Worm (Caenorhabditis elegans) whole organism, midembryonic: ENCODE measurements around the gene unc-80.

Experiments used
- T22C8.4 ChIP-seq: fragments of 200-800 bp; sonication (Bioruptor generic); IDR thresholded peaks from 2 replicates; pipeline ENCODE4 v1.3.6; 2022; ENCODE audit warnings: missing genetic modification characterization, missing compliant biosample characterization
- cog-1 ChIP-seq: sonication (generic microtip); optimal IDR thresholded peaks from 2 replicates; lab custom pipeline; 2016; ENCODE audit warnings: missing genetic modification characterization, missing compliant biosample characterization
- flt-1 ChIP-seq: fragments of 200-800 bp; sonication (Bioruptor generic); IDR thresholded peaks from 2 replicates; pipeline ENCODE4 v1.3.6; 2022; ENCODE audit warnings: missing genetic modification characterization, missing compliant biosample characterization

DNA sequence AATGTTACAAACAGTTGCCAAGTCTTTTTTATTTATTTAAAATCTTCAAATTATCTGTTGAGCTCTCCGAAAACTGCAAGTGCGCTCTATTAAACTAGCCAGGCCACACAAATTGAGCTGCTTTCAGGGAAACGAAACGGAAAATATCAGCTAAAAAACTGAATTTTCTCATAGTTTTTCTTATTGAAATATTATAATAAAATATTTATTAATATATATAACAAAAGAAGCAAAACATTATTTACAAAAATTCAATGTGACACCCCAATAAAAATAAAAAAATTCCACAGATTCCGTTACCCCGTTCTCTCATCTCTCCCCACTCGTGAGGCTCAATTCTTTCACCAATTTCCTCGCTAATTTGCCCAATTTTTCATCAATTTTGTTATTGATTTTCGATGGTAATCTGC is 46.8 kb upstream of the unc-80 start:
- TF ChIP-seq flt-1 (GFP tag; lab: Robert Waterston, UW) (peak; percentile 29; the same call in 1 of the 2 replicates), cog-1 (tag; lab: Kevin White, UChicago) (peak; percentile 30), T22C8.4 (GFP tag; lab: Robert Waterston, UW) (no peak)
